Worm (Caenorhabditis elegans) whole organism, L4/young adult: ENCODE data around the gene T09A12.8.

Experiments
- dao-5 ChIP-seq: sonication (generic microtip); optimal IDR thresholded peaks from 2 replicates; lab custom pipeline; 2016; ENCODE audit warnings: missing genotype, missing genetic modification characterization, moderate library complexity, missing compliant biosample characterization
- him-1 ChIP-seq: sonication (generic microtip); optimal IDR thresholded peaks from 2 replicates; lab custom pipeline; 2016; ENCODE audit warnings: missing genotype, missing genetic modification reagents, missing genetic modification characterization, missing compliant biosample characterization

DNA sequence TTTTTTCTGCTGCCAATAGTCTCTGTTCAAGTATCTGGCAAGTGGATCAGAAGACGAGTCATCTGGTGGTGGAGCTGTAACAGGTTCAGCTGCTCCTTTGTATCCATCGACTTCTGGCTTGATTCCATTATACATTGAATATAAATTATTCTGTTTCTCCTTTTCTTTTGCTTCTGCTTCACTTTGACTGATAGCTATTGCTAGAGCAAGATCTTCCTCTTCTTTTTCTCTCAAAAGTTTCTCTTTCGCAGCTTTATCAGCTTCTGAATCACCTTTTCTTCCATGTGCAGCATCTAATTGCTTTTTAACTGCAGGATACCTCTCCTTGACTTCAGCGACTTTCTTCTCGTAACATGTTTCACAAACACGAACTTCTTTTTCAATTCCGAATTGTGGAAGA, 39.9 kb downstream of the T09A12.8 start:
- TF ChIP-seq dao-5 (no peak), him-1 (tag; lab: Kevin White, UChicago) (no peak)
